Worm (Caenorhabditis elegans) whole organism, L4/young adult: ENCODE results near the gene cyp-33E2.

Experiments
- W03F9.2 ChIP-seq: fragments of 150-350 bp; optimal IDR thresholded peaks from 2 replicates; lab custom pipeline; 2014; ENCODE audit warnings: missing biosample characterization, missing genetic modification characterization
- dao-5 ChIP-seq: sonication (generic microtip); optimal IDR thresholded peaks from 2 replicates; lab custom pipeline; 2016; ENCODE audit warnings: missing genotype, missing genetic modification characterization, moderate library complexity, missing compliant biosample characterization
- him-1 ChIP-seq: sonication (generic microtip); optimal IDR thresholded peaks from 2 replicates; lab custom pipeline; 2016; ENCODE audit warnings: missing genotype, missing genetic modification reagents, missing genetic modification characterization, missing compliant biosample characterization

DNA sequence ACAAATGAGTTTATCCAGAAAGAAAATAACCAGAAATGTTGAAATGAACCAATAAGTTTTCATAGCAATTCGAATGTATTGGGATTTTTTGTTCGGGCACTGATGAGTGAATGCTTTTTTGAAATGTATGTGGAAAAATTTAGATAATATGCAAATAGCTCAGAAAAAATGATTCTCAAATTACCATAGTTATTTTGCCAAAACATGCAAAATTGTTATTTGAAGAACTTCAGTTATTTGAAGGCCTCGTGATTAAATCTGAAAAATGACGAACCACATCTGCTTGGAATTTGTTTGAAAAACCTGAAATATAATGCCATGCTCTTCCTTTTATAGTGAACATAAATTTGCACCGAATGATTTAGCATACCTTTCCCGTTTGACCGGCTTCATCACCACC is 46.0 kb downstream of the cyp-33E2 start, which contains the start of gene C49C8.6:
- TF ChIP-seq him-1 (tag; lab: Kevin White, UChicago) (no peak), W03F9.2 (tag; lab: Kevin White, UChicago) (no peak), dao-5 (no peak)
